Worm (Caenorhabditis elegans): ENCODE results near the gene srx-21.

ce11 chrV:671342-671741, 5.5 kb upstream of the srx-21 start, which contains the start of gene sru-24:
- TF ChIP-seq klf-2 (GFP tag; conservative IDR thresholded peaks at IDR 0.05) (no peak), cog-1 (tag; optimal IDR thresholded peaks at IDR 0.05) (no peak), flt-1 (GFP tag; IDR thresholded peaks at IDR 0.05) (no peak), ref-1 (GFP tag; conservative IDR thresholded peaks at IDR 0.05) (no peak)
